Fruit fly (Drosophila melanogaster): ENCODE results near the gene CG5321.

Gene CG5321

dm6 chrX:14634224-14634623 lies 45.1 kb upstream of the CG5321 start (continued):
- no peak for TF ChIP-seq CG15269 (tag; optimal IDR thresholded peaks at IDR 0.05)
- no peak for TF ChIP-seq HLH54F (GFP tag; optimal IDR thresholded peaks at IDR 0.05)
- TF ChIP-seq vvl (GFP tag; IDR thresholded peaks at IDR 0.05) = peak; percentile 52
- no peak for TF ChIP-seq HLHmδ (GFP tag; optimal IDR thresholded peaks at IDR 0.05)
- no peak for TF ChIP-seq caup (GFP tag; optimal IDR thresholded peaks at IDR 0.05; ENCODE audit: severe bottlenecking)
- peak; percentile 40; the same call in 1 of the 2 replicates for TF ChIP-seq CG14667 (GFP tag; IDR thresholded peaks at IDR 0.05)
- peak; percentile 62 for TF ChIP-seq CG10366 (GFP tag; IDR thresholded peaks at IDR 0.05)
- 0 out of 2 replicates have a peak, but pooled peaks have one; percentile 36 for TF ChIP-seq CG7372 (GFP tag; IDR thresholded peaks at IDR 0.05)
- TF ChIP-seq da (GFP tag; optimal IDR thresholded peaks at IDR 0.05) = no peak
- TF ChIP-seq scrt (GFP tag; optimal IDR thresholded peaks at IDR 0.05) = no peak
- TF ChIP-seq sim (GFP tag; IDR thresholded peaks at IDR 0.05) = no peak
- 0 out of 2 replicates have a peak, but pooled peaks have one; percentile 33 for TF ChIP-seq bowl (GFP tag; IDR thresholded peaks at IDR 0.05)
- no peak for TF ChIP-seq Antp (GFP tag; optimal IDR thresholded peaks at IDR 0.05)
- no peak for TF ChIP-seq fd102C (GFP tag; optimal IDR thresholded peaks at IDR 0.05)
- peak; percentile 25; the same call in 1 of the 2 replicates for TF ChIP-seq E2f1 (GFP tag; IDR thresholded peaks at IDR 0.05)
- TF ChIP-seq CG34422 (GFP tag; IDR thresholded peaks at IDR 0.05) = no peak
- no peak for TF ChIP-seq lov (optimal IDR thresholded peaks at IDR 0.05)
- no peak for TF ChIP-seq lov (GFP tag; IDR thresholded peaks at IDR 0.05)
- no peak for TF ChIP-seq gcm (GFP tag; optimal IDR thresholded peaks at IDR 0.05)
- peak; percentile 39; the same call in 2 of the 3 replicates for TF ChIP-seq dysf (GFP tag; IDR thresholded peaks at IDR 0.05)
- TF ChIP-seq vfl (GFP tag; optimal IDR thresholded peaks at IDR 0.05) = no peak
- no peak for TF ChIP-seq CG9437 (GFP tag; optimal IDR thresholded peaks at IDR 0.05)
- no peak for TF ChIP-seq crol (GFP tag; IDR thresholded peaks at IDR 0.05)
- peak; percentile 16; the same call in 1 of the 2 replicates for TF ChIP-seq Rx (GFP tag; IDR thresholded peaks at IDR 0.05)
- TF ChIP-seq CG11504 (tag; optimal IDR thresholded peaks at IDR 0.05) = no peak
- TF ChIP-seq CG9727 (GFP tag; optimal IDR thresholded peaks at IDR 0.05) = no peak
- TF ChIP-seq CG17359 (tag; optimal IDR thresholded peaks at IDR 0.05) = no peak
- TF ChIP-seq PHDP (tag; optimal IDR thresholded peaks at IDR 0.05) = no peak
- peak; percentile 42; the same call in 1 of the 2 replicates for TF ChIP-seq ara (GFP tag; IDR thresholded peaks at IDR 0.05)
- TF ChIP-seq CG14050 (GFP tag; IDR thresholded peaks at IDR 0.05) = peak; percentile 48
- no peak for TF ChIP-seq CG14965 (GFP tag; optimal IDR thresholded peaks at IDR 0.05; ENCODE audit: borderline replicate concordance)
- TF ChIP-seq CG18764 (GFP tag; optimal IDR thresholded peaks at IDR 0.05) = no peak
- no peak for TF ChIP-seq Dp (GFP tag; optimal IDR thresholded peaks at IDR 0.05)
- TF ChIP-seq CG6272 (GFP tag; IDR thresholded peaks at IDR 0.05) = no peak
- no peak for TF ChIP-seq CG8089 (GFP tag; optimal IDR thresholded peaks at IDR 0.05)
- no peak for TF ChIP-seq nerfin-2 (GFP tag; IDR thresholded peaks at IDR 0.05; ENCODE audit: partially characterized antibody)
- TF ChIP-seq odd (GFP tag; optimal IDR thresholded peaks at IDR 0.05) = no peak
- TF ChIP-seq CG10959 (GFP tag; IDR thresholded peaks at IDR 0.05) = 0 out of 2 replicates have a peak, but pooled peaks have one; percentile 6
- no peak for TF ChIP-seq chif (GFP tag; optimal IDR thresholded peaks at IDR 0.05)
- peak; percentile 50 for TF ChIP-seq esg (GFP tag; conservative IDR thresholded peaks at IDR 0.05)
- TF ChIP-seq CG15601 (tag; optimal IDR thresholded peaks at IDR 0.05) = no peak
- TF ChIP-seq CG8290 (GFP tag; optimal IDR thresholded peaks at IDR 0.05) = no peak
- TF ChIP-seq CG8290 (tag; optimal IDR thresholded peaks at IDR 0.05) = no peak
- no peak for TF ChIP-seq kay (GFP tag; optimal IDR thresholded peaks at IDR 0.05)
- TF ChIP-seq CG12744 (GFP tag; optimal IDR thresholded peaks at IDR 0.05) = no peak
- TF ChIP-seq CG1647 (GFP tag; optimal IDR thresholded peaks at IDR 0.05) = no peak
- TF ChIP-seq CG32767 (GFP tag; IDR thresholded peaks at IDR 0.05) = 0 out of 2 replicates have a peak, but pooled peaks have one; percentile 20
- no peak for TF ChIP-seq gfzf (GFP tag; optimal IDR thresholded peaks at IDR 0.05)
- TF ChIP-seq Aef1 (GFP tag; IDR thresholded peaks at IDR 0.05) = peak; percentile 26; the same call in 1 of the 3 replicates
- peak; percentile 22; the same call in 1 of the 2 replicates for TF ChIP-seq Gsc (GFP tag; IDR thresholded peaks at IDR 0.05)
- no peak for TF ChIP-seq Stat92E (GFP tag; optimal IDR thresholded peaks at IDR 0.05)
- TF ChIP-seq mirr (GFP tag; optimal IDR thresholded peaks at IDR 0.05) = no peak

All from whole organism, embryonic.